Worm (Caenorhabditis elegans) whole organism, mixed stage, embryonic: ENCODE data around the gene Y37A1A.4.

Experiments used
- M03D4.4 ChIP-seq: sonication (generic microtip); optimal IDR thresholded peaks from 2 replicates; lab custom pipeline; 2017; ENCODE audit warnings: mild to moderate bottlenecking, missing genetic modification characterization, missing compliant biosample characterization
- ceh-39 ChIP-seq: fragments of 150-350 bp; optimal IDR thresholded peaks from 2 replicates; lab custom pipeline; 2014; ENCODE audit warnings: missing biosample characterization, missing genetic modification characterization
- ces-1 ChIP-seq: fragments of 150-350 bp; optimal IDR thresholded peaks from 2 replicates; lab custom pipeline; 2014; ENCODE audit warnings: missing biosample characterization, missing genetic modification reagents, missing genetic modification characterization
- lin-32 ChIP-seq: fragments of 200-800 bp; sonication (Bioruptor generic); optimal IDR thresholded peaks from 2 replicates; lab custom pipeline; 2018; ENCODE audit warnings: mild to moderate bottlenecking, missing genetic modification characterization, missing compliant biosample characterization
- mep-1 ChIP-seq: fragments of 150-350 bp; optimal IDR thresholded peaks from 2 replicates; lab custom pipeline; 2017; ENCODE audit warnings: missing biosample characterization, missing genetic modification reagents, missing genetic modification characterization, inconsistent platforms
- nhr-12 ChIP-seq: fragments of 150-350 bp; optimal IDR thresholded peaks from 2 replicates; lab custom pipeline; 2014; ENCODE audit warnings: missing biosample characterization, missing genetic modification characterization
- nhr-237 ChIP-seq: fragments of 150-350 bp; optimal IDR thresholded peaks from 2 replicates; lab custom pipeline; 2014; ENCODE audit warnings: missing biosample characterization, missing genetic modification characterization
- nhr-28 ChIP-seq: fragments of 150-350 bp; optimal IDR thresholded peaks from 2 replicates; lab custom pipeline; 2014; ENCODE audit warnings: missing biosample characterization, missing genetic modification characterization
- pha-4 ChIP-seq: fragments of 150-350 bp; optimal IDR thresholded peaks from 2 replicates; lab custom pipeline; 2018; ENCODE audit warnings: missing biosample characterization, missing genetic modification reagents, missing genetic modification characterization
- unc-39 ChIP-seq: fragments of 150-350 bp; optimal IDR thresholded peaks from 2 replicates; lab custom pipeline; 2014; ENCODE audit warnings: missing biosample characterization, missing genetic modification characterization
- ztf-11 ChIP-seq: fragments of 150-350 bp; optimal IDR thresholded peaks from 2 replicates; lab custom pipeline; 2014; ENCODE audit warnings: missing biosample characterization, missing genetic modification characterization

ce11 chrIV:13906369-13906768, 27.8 kb upstream of the Y37A1A.4 start:
- TF ChIP-seq nhr-12 (tag; lab: Kevin White, UChicago): no peak
- TF ChIP-seq ces-1 (GFP tag; lab: Kevin White, UChicago): no peak
- no peak for TF ChIP-seq lin-32 (GFP tag; lab: Kevin White, UChicago)
- no peak for TF ChIP-seq unc-39 (tag; lab: Kevin White, UChicago)
- no peak for TF ChIP-seq nhr-28 (tag; lab: Kevin White, UChicago)
- TF ChIP-seq nhr-237 (tag; lab: Kevin White, UChicago): no peak
- TF ChIP-seq M03D4.4 (tag; lab: Kevin White, UChicago): no peak
- no peak for TF ChIP-seq mep-1 (tag; lab: Kevin White, UChicago)
- TF ChIP-seq ceh-39 (tag; lab: Kevin White, UChicago): no peak
- TF ChIP-seq ztf-11 (tag; lab: Kevin White, UChicago): no peak
- no peak for TF ChIP-seq pha-4
